Fruit fly (Drosophila melanogaster): ENCODE measurements around the gene CG8939.

The CG8939 gene

dm6 chrX:15996831-15997230 is at the start of gene CG8939 (continued):
- TF ChIP-seq Jarid2 (GFP tag; optimal IDR thresholded peaks at IDR 0.05): no peak
- TF ChIP-seq kni (GFP tag; optimal IDR thresholded peaks at IDR 0.05): no peak
- no peak for TF ChIP-seq slp2 (GFP tag; optimal IDR thresholded peaks at IDR 0.05)
- TF ChIP-seq CG6689 (GFP tag; IDR thresholded peaks at IDR 0.05): no peak
- TF ChIP-seq ttk (GFP tag; IDR thresholded peaks at IDR 0.05): no peak
- no peak for TF ChIP-seq CG17912 (GFP tag; optimal IDR thresholded peaks at IDR 0.05)
- TF ChIP-seq sob (GFP tag; IDR thresholded peaks at IDR 0.05): no peak
- no peak for TF ChIP-seq CrebB (tag; optimal IDR thresholded peaks at IDR 0.05)
- no peak for TF ChIP-seq fd96Cb (tag; optimal IDR thresholded peaks at IDR 0.05)
- TF ChIP-seq ase (GFP tag; IDR thresholded peaks at IDR 0.05): no peak
- no peak for TF ChIP-seq CG34422 (GFP tag; IDR thresholded peaks at IDR 0.05)
- TF ChIP-seq cad (GFP tag; optimal IDR thresholded peaks at IDR 0.05): no peak
- no peak for TF ChIP-seq CG15696 (tag; optimal IDR thresholded peaks at IDR 0.05)
- no peak for TF ChIP-seq CG4328 (GFP tag; optimal IDR thresholded peaks at IDR 0.05)
- TF ChIP-seq stwl (tag; optimal IDR thresholded peaks at IDR 0.05): peak; percentile 59
- no peak for TF ChIP-seq CG33557 (GFP tag; optimal IDR thresholded peaks at IDR 0.05)
- TF ChIP-seq MESR4 (GFP tag; optimal IDR thresholded peaks at IDR 0.05): peak; percentile 67
- TF ChIP-seq Atf6 (GFP tag; IDR thresholded peaks at IDR 0.05): no peak
- TF ChIP-seq CG2120 (GFP tag; optimal IDR thresholded peaks at IDR 0.05): no peak
- TF ChIP-seq Atf-2 (GFP tag; optimal IDR thresholded peaks at IDR 0.05): no peak
- no peak for TF ChIP-seq twi (tag; optimal IDR thresholded peaks at IDR 0.05)
- TF ChIP-seq amos (GFP tag; IDR thresholded peaks at IDR 0.05; ENCODE audit: partially characterized antibody): peak; percentile 17; the same call in 1 of the 2 replicates
- no peak for TF ChIP-seq tna (GFP tag; IDR thresholded peaks at IDR 0.05; ENCODE audit: partially characterized antibody)
- TF ChIP-seq fd3F (GFP tag; optimal IDR thresholded peaks at IDR 0.05): no peak
- TF ChIP-seq CG31224 (GFP tag; IDR thresholded peaks at IDR 0.05): no peak
- no peak for TF ChIP-seq Hand (GFP tag; optimal IDR thresholded peaks at IDR 0.05)
- no peak for TF ChIP-seq CG2678 (tag; optimal IDR thresholded peaks at IDR 0.05)
- TF ChIP-seq CG8359 (GFP tag; optimal IDR thresholded peaks at IDR 0.05; ENCODE audit: borderline replicate concordance): no peak
- no peak for TF ChIP-seq Fer3 (tag; optimal IDR thresholded peaks at IDR 0.05)
- TF ChIP-seq Myb (GFP tag; optimal IDR thresholded peaks at IDR 0.05): no peak
- no peak for TF ChIP-seq CG1602 (GFP tag; optimal IDR thresholded peaks at IDR 0.05)
- TF ChIP-seq Rfx (GFP tag; IDR thresholded peaks at IDR 0.05): no peak
- TF ChIP-seq CG12219 (GFP tag; optimal IDR thresholded peaks at IDR 0.05): no peak
- TF ChIP-seq CG6654 (GFP tag; optimal IDR thresholded peaks at IDR 0.05): no peak
- TF ChIP-seq CG17802 (tag; optimal IDR thresholded peaks at IDR 0.05): no peak
- no peak for TF ChIP-seq CG13424 (tag; optimal IDR thresholded peaks at IDR 0.05)
- TF ChIP-seq Dref (GFP tag; IDR thresholded peaks at IDR 0.05): peak; percentile 15; the same call in 1 of the 2 replicates
- no peak for TF ChIP-seq CG16813 (GFP tag; IDR thresholded peaks at IDR 0.05; ENCODE audit: partially characterized antibody)
- no peak for TF ChIP-seq Sry-δ (GFP tag; optimal IDR thresholded peaks at IDR 0.05)
- TF ChIP-seq Ssrp (tag; optimal IDR thresholded peaks at IDR 0.05): no peak
- TF ChIP-seq CG10565 (GFP tag; optimal IDR thresholded peaks at IDR 0.05): no peak
- TF ChIP-seq CG12236 (GFP tag; optimal IDR thresholded peaks at IDR 0.05): no peak
- TF ChIP-seq Dp (GFP tag; optimal IDR thresholded peaks at IDR 0.05): peak; percentile 74
- no peak for TF ChIP-seq CG3163 (GFP tag; optimal IDR thresholded peaks at IDR 0.05)
- peak; percentile 52; the same call in 2 of the 4 replicates for TF ChIP-seq Dll (GFP tag; IDR thresholded peaks at IDR 0.05; ENCODE audit: partially characterized antibody)
- no peak for TF ChIP-seq HLH54F (GFP tag; optimal IDR thresholded peaks at IDR 0.05)
- TF ChIP-seq CG13296 (GFP tag; optimal IDR thresholded peaks at IDR 0.05): no peak
- no peak for TF ChIP-seq HmgZ (tag; optimal IDR thresholded peaks at IDR 0.05)
- TF ChIP-seq CG15011 (GFP tag; optimal IDR thresholded peaks at IDR 0.05): no peak
- TF ChIP-seq sna (GFP tag; IDR thresholded peaks at IDR 0.05; ENCODE audit: partially characterized antibody): no peak
- TF ChIP-seq inv (GFP tag; IDR thresholded peaks at IDR 0.05; ENCODE audit: partially characterized antibody): no peak
